Worm (Caenorhabditis elegans): ENCODE data around the gene sfxn-1.4.
A peak's percentile ranks its signal among the peaks of the same experiment; 100 is the strongest.

ce11 chrII:11721604-11722003 is 40.6 kb upstream of the sfxn-1.4 start:
- 0 out of 2 replicates have a peak, but pooled peaks have one; percentile 24 for TF ChIP-seq tab-1 (GFP tag; IDR thresholded peaks at IDR 0.05)
- no peak for TF ChIP-seq T22C8.4 (GFP tag; IDR thresholded peaks at IDR 0.05)
- no peak for TF ChIP-seq med-1 (GFP tag; optimal IDR thresholded peaks at IDR 0.05; ENCODE audit: insufficient read depth)
- TF ChIP-seq klf-2 (GFP tag; conservative IDR thresholded peaks at IDR 0.05): no peak
- TF ChIP-seq cog-1 (tag; optimal IDR thresholded peaks at IDR 0.05): no peak
- TF ChIP-seq ref-1 (GFP tag; conservative IDR thresholded peaks at IDR 0.05): no peak
- TF ChIP-seq flt-1 (GFP tag; IDR thresholded peaks at IDR 0.05): no peak
